Worm (Caenorhabditis elegans): ENCODE data around the gene F26D2.16.

Gene F26D2.16

DNA sequence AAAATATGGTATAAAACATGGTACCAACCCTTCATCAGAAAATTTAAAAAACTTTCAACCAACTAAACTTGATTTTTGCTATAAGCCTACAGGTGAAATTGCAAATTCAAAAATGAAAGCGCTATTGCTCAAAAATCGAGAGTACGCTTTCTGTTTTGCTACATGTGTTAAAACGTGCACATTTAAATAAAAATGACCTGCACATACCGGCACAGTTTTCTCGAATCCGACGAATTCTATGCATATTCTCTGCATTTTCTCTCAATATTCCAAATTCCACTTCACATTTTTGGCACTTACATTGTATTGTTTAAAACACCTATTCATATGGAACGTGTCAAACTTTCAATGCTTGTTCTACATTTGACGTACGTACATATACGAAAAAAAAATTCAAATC is 9.1 kb downstream of the F26D2.16 start, which contains the start of gene srh-145:
TSS of gene srh-145 (plus strand) at position 193 of the 400 bp plus-strand sequence.
- TF ChIP-seq cebp-1 (GFP tag; IDR thresholded peaks at IDR 0.05) (no peak), cebp-1 (tag; optimal IDR thresholded peaks at IDR 0.05) (no peak), mcd-1 (GFP tag; IDR thresholded peaks at IDR 0.05) (no peak), him-1 (tag; optimal IDR thresholded peaks at IDR 0.05) (no peak)

DNA sequence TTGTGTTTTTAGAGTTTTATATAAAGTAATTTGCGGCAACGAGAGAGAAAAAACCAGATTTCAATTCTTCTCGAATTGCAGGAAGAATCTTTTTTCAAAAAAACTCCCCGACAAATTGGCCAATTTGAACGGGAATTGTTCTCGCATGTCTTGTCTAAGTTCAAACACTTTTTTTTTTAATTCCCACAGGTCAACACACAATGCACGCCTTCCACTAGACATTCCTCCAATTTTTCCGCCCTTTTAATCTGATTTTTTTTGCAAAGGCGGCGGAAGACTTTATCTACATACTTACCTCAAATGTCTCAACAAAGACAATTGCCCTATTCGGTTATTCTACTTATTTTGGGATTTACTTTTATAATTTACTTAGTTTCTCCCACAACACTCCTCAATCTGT is 12.0 kb downstream of the F26D2.16 start, which contains the start of gene F26D2.3:
TSS of gene F26D2.3 (plus strand) at position 301 of the 400 bp plus-strand sequence.
- no peak for TF ChIP-seq mxl-1 (tag; optimal IDR thresholded peaks at IDR 0.05)
- TF ChIP-seq egl-18 (GFP tag; IDR thresholded peaks at IDR 0.05), result no peak

DNA sequence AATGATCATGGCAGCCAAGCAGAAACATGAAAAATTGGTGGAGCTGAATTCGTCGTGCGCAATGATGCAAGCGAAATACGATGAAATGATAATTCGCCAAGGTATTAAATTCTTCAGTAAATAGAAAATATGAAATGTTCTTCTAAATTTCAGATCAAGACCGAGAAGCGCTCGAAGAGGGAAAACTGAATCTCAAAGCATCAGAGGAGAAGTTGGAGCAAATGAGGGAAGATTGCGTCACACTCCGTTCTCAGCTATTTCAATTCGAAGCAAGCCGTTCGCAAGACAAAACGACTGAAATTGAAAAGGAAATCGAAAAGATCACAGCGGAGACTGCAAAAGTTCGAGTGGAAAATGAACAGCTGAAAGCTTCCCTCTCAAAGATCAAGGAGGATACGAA is 13.3 kb downstream of the F26D2.16 start:
- TF ChIP-seq ztf-25 (GFP tag; IDR thresholded peaks at IDR 0.05), result no peak
- no peak for TF ChIP-seq madf-6 (GFP tag; IDR thresholded peaks at IDR 0.05)
- TF ChIP-seq B0019.2 (GFP tag; conservative IDR thresholded peaks at IDR 0.05), result no peak
- TF ChIP-seq nhr-80 (tag; optimal IDR thresholded peaks at IDR 0.05), result no peak
- TF ChIP-seq ceh-100 (GFP tag; IDR thresholded peaks at IDR 0.05), result no peak
- TF ChIP-seq nfyb-1 (GFP tag; IDR thresholded peaks at IDR 0.05), result no peak
- no peak for TF ChIP-seq F57A8.1 (GFP tag; optimal IDR thresholded peaks at IDR 0.05)
- no peak for TF ChIP-seq dpl-1 (GFP tag; optimal IDR thresholded peaks at IDR 0.05)
- TF ChIP-seq F39B2.1 (GFP tag; IDR thresholded peaks at IDR 0.05), result no peak
- no peak for TF ChIP-seq nfya-1 (tag; optimal IDR thresholded peaks at IDR 0.05; ENCODE audit: borderline replicate concordance, insufficient read depth)

DNA sequence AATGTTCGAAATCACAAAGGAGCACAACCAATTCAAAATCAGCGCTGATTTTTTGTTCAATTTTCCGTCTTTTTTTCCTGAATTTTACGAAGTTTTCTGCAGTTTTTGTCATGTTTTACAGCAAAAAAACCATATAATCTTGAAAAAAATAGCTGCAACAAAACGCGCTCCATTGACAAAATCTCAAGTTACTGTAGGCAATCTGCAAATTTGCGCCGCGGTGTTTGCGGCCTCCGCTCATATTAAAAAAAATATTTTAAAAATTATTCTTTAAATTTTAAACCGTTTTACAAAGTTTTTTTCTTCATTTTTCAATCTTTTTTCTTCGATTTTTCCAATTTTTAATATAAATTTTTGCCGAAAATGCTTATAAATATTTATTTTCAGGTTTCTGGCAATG is 14.3 kb downstream of the F26D2.16 start:
- no peak for TF ChIP-seq nfya-2 (GFP tag; IDR thresholded peaks at IDR 0.05)
- TF ChIP-seq snpc-1.3 (tag; optimal IDR thresholded peaks at IDR 0.05; ENCODE audit: insufficient read depth), result no peak
- no peak for TF ChIP-seq T07F8.4 (tag; optimal IDR thresholded peaks at IDR 0.05)
- TF ChIP-seq lin-40 (tag; optimal IDR thresholded peaks at IDR 0.05), result no peak
- TF ChIP-seq him-1 (tag; optimal IDR thresholded peaks at IDR 0.05), result peak; percentile 16
- no peak for TF ChIP-seq F23B12.7 (tag; optimal IDR thresholded peaks at IDR 0.05; ENCODE audit: insufficient read depth)
- no peak for TF ChIP-seq xnd-1 (tag; optimal IDR thresholded peaks at IDR 0.05)
- TF ChIP-seq madf-8 (GFP tag; conservative IDR thresholded peaks at IDR 0.05), result no peak
- TF ChIP-seq F37B4.10 (GFP tag; IDR thresholded peaks at IDR 0.05), result no peak
- TF ChIP-seq snpc-4 (GFP tag; optimal IDR thresholded peaks at IDR 0.05), result peak; percentile 3
- TF ChIP-seq snpc-4 (tag; optimal IDR thresholded peaks at IDR 0.05), result peak in 1 of 4 experiments; percentile 14
- no peak for TF ChIP-seq ztf-22 (GFP tag; optimal IDR thresholded peaks at IDR 0.05)
- no peak for TF ChIP-seq D2030.7 (GFP tag; IDR thresholded peaks at IDR 0.05)
- no peak for TF ChIP-seq nfya-1 (tag; optimal IDR thresholded peaks at IDR 0.05; ENCODE audit: borderline replicate concordance, insufficient read depth)
- no peak for TF ChIP-seq F49E8.2 (tag; optimal IDR thresholded peaks at IDR 0.05; ENCODE audit: insufficient read depth)
- TF ChIP-seq lin-54 (GFP tag; optimal IDR thresholded peaks at IDR 0.05), result no peak
- TF ChIP-seq nhr-27 (tag; optimal IDR thresholded peaks at IDR 0.05), result no peak
- TF ChIP-seq mcd-1 (GFP tag; IDR thresholded peaks at IDR 0.05), result peak; percentile 46; the same call in 1 of the 2 replicates
- no peak for TF ChIP-seq egl-44 (GFP tag; IDR thresholded peaks at IDR 0.05)
- no peak for TF ChIP-seq B0019.2 (GFP tag; conservative IDR thresholded peaks at IDR 0.05)
- TF ChIP-seq let-607 (tag; optimal IDR thresholded peaks at IDR 0.05), result no peak
- TF ChIP-seq cebp-1 (GFP tag; IDR thresholded peaks at IDR 0.05), result no peak
- no peak for TF ChIP-seq cebp-1 (tag; optimal IDR thresholded peaks at IDR 0.05)
- TF ChIP-seq ztf-6 (GFP tag; IDR thresholded peaks at IDR 0.05), result no peak
- TF ChIP-seq madf-6 (GFP tag; IDR thresholded peaks at IDR 0.05), result no peak
- TF ChIP-seq K12H6.12 (tag; optimal IDR thresholded peaks at IDR 0.05), result no peak
- TF ChIP-seq B0336.3 (GFP tag; IDR thresholded peaks at IDR 0.05), result no peak
- no peak for TF ChIP-seq nhr-120 (GFP tag; IDR thresholded peaks at IDR 0.05)
- peak; percentile 81 for TF ChIP-seq lsl-1 (GFP tag; optimal IDR thresholded peaks at IDR 0.05)

All from whole organism, young adult.